Fruit fly (Drosophila melanogaster) whole organism, wandering third instar larva: ENCODE results near the gene CG34149.

Experiments
- Abd-B ChIP-seq: fragments of >200 bp; optimal IDR thresholded peaks from 2 replicates; lab custom pipeline; 2017; ENCODE audit warnings: missing biosample characterization, missing genetic modification characterization
- CG32264 ChIP-seq: fragments of 200-800 bp; sonication (Bioruptor generic); optimal IDR thresholded peaks from 2 replicates; lab custom pipeline; 2016; ENCODE audit warnings: missing biosample characterization, missing genetic modification characterization
- CG9705 ChIP-seq: fragments of 200-800 bp; sonication (Bioruptor generic); optimal IDR thresholded peaks from 2 replicates; lab custom pipeline; 2018; ENCODE audit warnings: missing biosample characterization, mild to moderate bottlenecking, missing genetic modification characterization
- CrebA ChIP-seq: fragments of 200-800 bp; sonication (Bioruptor generic); optimal IDR thresholded peaks from 2 replicates; lab custom pipeline; 2016; ENCODE audit warnings: missing biosample characterization, mild to moderate bottlenecking, missing genetic modification characterization, borderline replicate concordance
- Dfd ChIP-seq: fragments of >200 bp; optimal IDR thresholded peaks from 2 replicates; lab custom pipeline; 2017; ENCODE audit warnings: missing biosample characterization, missing genetic modification characterization
- Dif ChIP-seq: fragments of 200-275, 200-300 bp; sonication (Bioruptor generic); optimal IDR thresholded peaks from 2 replicates; lab custom pipeline; 2018; ENCODE audit warnings: missing biosample characterization, missing genetic modification characterization; ENCODE audit not compliant: partially characterized antibody
- GATAd ChIP-seq: sonication (Bioruptor generic); optimal IDR thresholded peaks from 2 replicates; lab custom pipeline; 2016; ENCODE audit warnings: missing biosample characterization, missing genetic modification characterization
- HLH106 ChIP-seq: fragments of 200-800 bp; optimal IDR thresholded peaks from 3 replicates; lab custom pipeline; 2019; ENCODE audit warnings: missing biosample characterization, mild to moderate bottlenecking, missing genetic modification characterization, moderate library complexity
- Hr83 ChIP-seq: fragments of 200-300 bp; sonication (Bioruptor generic); optimal IDR thresholded peaks from 2 replicates; lab custom pipeline; 2016; ENCODE audit warnings: missing biosample characterization, mild to moderate bottlenecking, missing genetic modification characterization, moderate library complexity; ENCODE audit not compliant: poor library complexity, severe bottlenecking
- Jra ChIP-seq: sonication (Bioruptor generic); optimal IDR thresholded peaks from 2 replicates; lab custom pipeline; 2016; ENCODE audit warnings: missing biosample characterization, missing genetic modification characterization
- Myc ChIP-seq: fragments of >200 bp; optimal IDR thresholded peaks from 2 replicates; lab custom pipeline; 2017
- N ChIP-seq: fragments of >200 bp; optimal IDR thresholded peaks from 2 replicates; lab custom pipeline; 2018; ENCODE audit warnings: missing biosample characterization, missing external identifiers, missing genetic modification characterization
- OdsH ChIP-seq: fragments of 200-800 bp; sonication (Bioruptor generic); optimal IDR thresholded peaks from 2 replicates; lab custom pipeline; 2016; ENCODE audit warnings: missing biosample characterization, mild to moderate bottlenecking, missing genetic modification characterization
- Rel ChIP-seq, 2 experiments: fragments of 200-800 bp; sonication (Bioruptor generic) in 1 of 2; optimal IDR thresholded peaks; 2 replicates in 1 of 2; 3 replicates in 1 of 2; lab custom pipeline; 2016 to 2019; ENCODE audit warnings: mild to moderate bottlenecking in 2 of 2, missing biosample characterization in 2 of 2, missing genetic modification characterization in 2 of 2, moderate library complexity in 1 of 2
- Sp1 ChIP-seq: fragments of 200-800 bp; sonication (Bioruptor generic); optimal IDR thresholded peaks from 3 replicates; lab custom pipeline; 2019; ENCODE audit warnings: missing biosample characterization, mild to moderate bottlenecking, missing genetic modification characterization, moderate library complexity
- Vsx2 ChIP-seq: fragments of 200-300, 225-300 bp; sonication (Bioruptor generic); optimal IDR thresholded peaks from 2 replicates; lab custom pipeline; 2018; ENCODE audit warnings: missing biosample characterization, missing genetic modification characterization; ENCODE audit not compliant: partially characterized antibody
- br ChIP-seq: fragments of 200-800 bp; sonication (Bioruptor generic); optimal IDR thresholded peaks from 2 replicates; lab custom pipeline; 2016; ENCODE audit warnings: missing biosample characterization, missing genetic modification characterization
- dl ChIP-seq, 2 experiments: fragments of 175-275, 200-275 bp in 1 of 2; fragments of 200-275 bp in 1 of 2; sonication (Bioruptor generic); optimal IDR thresholded peaks; lab custom pipeline; 2018; ENCODE audit warnings: mild to moderate bottlenecking in 2 of 2, missing biosample characterization in 2 of 2, missing genetic modification characterization in 2 of 2, moderate library complexity in 2 of 2; ENCODE audit not compliant: partially characterized antibody in 2 of 2, insufficient read depth in 1 of 2
- dmrt93B ChIP-seq: fragments of 200-800 bp; sonication (Bioruptor generic); optimal IDR thresholded peaks from 2 replicates; lab custom pipeline; 2018; ENCODE audit warnings: missing biosample characterization, mild to moderate bottlenecking, missing genetic modification characterization
- dsf ChIP-seq: sonication (Bioruptor generic); optimal IDR thresholded peaks from 2 replicates; lab custom pipeline; 2016; ENCODE audit warnings: missing biosample characterization, missing genetic modification characterization, borderline replicate concordance
- ey ChIP-seq: fragments of 200-800 bp; sonication (Bioruptor generic); optimal IDR thresholded peaks from 2 replicates; lab custom pipeline; 2016; ENCODE audit warnings: missing biosample characterization, missing genetic modification characterization
- foxo ChIP-seq, 2 experiments: fragments of 200-800 bp; sonication (Bioruptor generic); optimal IDR thresholded peaks; 2 replicates in 1 of 2; 3 replicates in 1 of 2; lab custom pipeline; 2016 to 2017; ENCODE audit warnings: missing biosample characterization in 2 of 2, missing genetic modification characterization in 2 of 2
- jim ChIP-seq: fragments of 175-275, 200-325 bp; sonication (Bioruptor generic); optimal IDR thresholded peaks from 2 replicates; lab custom pipeline; 2016; ENCODE audit warnings: missing biosample characterization, mild to moderate bottlenecking, missing genetic modification characterization
- lola ChIP-seq: fragments of >200 bp; optimal IDR thresholded peaks from 2 replicates; lab custom pipeline; 2017; ENCODE audit warnings: missing biosample characterization, missing genetic modification characterization
- rgr ChIP-seq: fragments of 200-800 bp; sonication (Bioruptor generic); optimal IDR thresholded peaks from 3 replicates; lab custom pipeline; 2016; ENCODE audit warnings: missing biosample characterization, mild to moderate bottlenecking, missing genetic modification characterization
- sage ChIP-seq: fragments of 200-800 bp; sonication (Bioruptor generic); optimal IDR thresholded peaks from 2 replicates; lab custom pipeline; 2016; ENCODE audit warnings: missing biosample characterization, mild to moderate bottlenecking, missing genetic modification characterization
- sv ChIP-seq: fragments of 200-800 bp; sonication (Bioruptor generic); optimal IDR thresholded peaks from 3 replicates; lab custom pipeline; 2016; ENCODE audit warnings: missing biosample characterization, missing genetic modification characterization

Gene CG34149

dm6 chr3R:22339510-22339909, 40.4 kb upstream of the CG34149 start (continued):
- TF ChIP-seq Dfd (no peak), Jra (GFP tag; lab: Kevin White, UChicago) (no peak), dmrt93B (no peak), sage (GFP tag; lab: Kevin White, UChicago) (no peak), Dif (GFP tag; lab: Kevin White, UChicago) (no peak), CG32264 (GFP tag; lab: Kevin White, UChicago) (no peak), OdsH (GFP tag; lab: Kevin White, UChicago) (peak; percentile 46), foxo (GFP tag; optimal IDR thresholded peaks at IDR 0.05; lab: Kevin White, UChicago) (peak in 1 of 2 experiments; percentile 64)

DNA sequence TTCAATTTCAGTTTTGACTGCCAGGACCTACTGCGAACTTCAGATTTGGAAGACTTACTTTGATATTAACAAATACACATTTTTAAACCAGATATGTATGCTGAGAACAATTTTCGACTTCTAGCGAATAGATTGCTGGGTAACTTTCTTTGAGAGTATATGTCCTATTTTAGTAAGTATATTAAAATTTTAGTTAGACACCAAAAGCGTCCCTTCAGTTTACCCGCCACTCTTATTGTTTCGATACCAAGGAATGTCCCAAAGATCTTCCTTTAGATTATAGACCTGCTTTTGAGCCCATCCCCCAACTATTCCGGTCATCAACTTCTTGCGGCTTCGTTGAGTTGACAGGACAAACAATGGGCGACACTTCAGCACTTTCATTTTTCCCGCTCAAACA, 39.7 kb upstream of the CG34149 start, which contains the start of gene CG5388:
Gene CG5388 (minus strand): TSS at position 101 of the 400 bp plus-strand sequence.
- TF ChIP-seq ey (GFP tag; lab: Kevin White, UChicago), result no peak
- no peak for TF ChIP-seq sage (GFP tag; lab: Kevin White, UChicago)
- TF ChIP-seq Myc, result no peak
- TF ChIP-seq dmrt93B, result no peak
- no peak for TF ChIP-seq Abd-B (GFP tag; lab: Kevin White, UChicago)
- no peak for TF ChIP-seq sv (GFP tag; lab: Kevin White, UChicago)
- TF ChIP-seq Rel (GFP tag; optimal IDR thresholded peaks at IDR 0.05; lab: Kevin White, UChicago), result no peak
- TF ChIP-seq Rel (tag; optimal IDR thresholded peaks at IDR 0.05; lab: Kevin White, UChicago), result no peak
- TF ChIP-seq HLH106 (tag; lab: Kevin White, UChicago), result no peak
- no peak for TF ChIP-seq Jra (GFP tag; lab: Kevin White, UChicago)
- no peak for TF ChIP-seq rgr (GFP tag; lab: Kevin White, UChicago)
- TF ChIP-seq OdsH (GFP tag; lab: Kevin White, UChicago), result no peak
- no peak for TF ChIP-seq CG32264 (GFP tag; lab: Kevin White, UChicago)
- TF ChIP-seq foxo (GFP tag; optimal IDR thresholded peaks at IDR 0.05; lab: Kevin White, UChicago), result no peak
- no peak for TF ChIP-seq Hr83 (GFP tag; lab: Kevin White, UChicago)
- TF ChIP-seq GATAd (GFP tag; lab: Kevin White, UChicago), result no peak

- TF ChIP-seq jim (GFP tag; lab: Kevin White, UChicago) (no peak), Dfd (peak; percentile 74)
- TF ChIP-seq, all 38 proteins: peak for 1
Measured at dm6 chr3R:22341652-22342051, 38.3 kb upstream of the CG34149 start.

DNA sequence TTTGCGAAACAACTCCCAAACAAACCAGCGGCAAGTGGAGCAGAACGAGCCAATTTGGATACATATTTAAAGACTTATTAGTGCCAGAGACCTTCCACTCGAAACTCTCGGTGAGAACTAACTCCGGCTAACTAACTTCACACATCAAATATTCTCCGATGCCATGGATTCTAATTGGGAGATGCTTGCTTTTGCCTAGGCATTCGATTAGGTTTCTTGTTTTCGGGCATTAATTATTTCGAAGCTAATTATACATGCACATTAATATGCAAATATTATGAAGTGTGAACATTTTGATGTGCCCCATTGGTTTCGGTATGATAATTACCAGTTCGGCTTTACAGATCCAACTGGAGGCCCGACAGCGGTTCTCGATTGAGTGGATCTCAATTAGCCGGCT, 37.8 kb upstream of the CG34149 start, which contains the start of gene CG5386:
Gene CG5386 (minus strand): TSS at position 101 of the 400 bp plus-strand sequence.
- no peak for TF ChIP-seq N (GFP tag; lab: Kevin White, UChicago)
- TF ChIP-seq rgr (GFP tag; lab: Kevin White, UChicago), result no peak
- no peak for TF ChIP-seq foxo (GFP tag; optimal IDR thresholded peaks at IDR 0.05; lab: Kevin White, UChicago)
- no peak for TF ChIP-seq HLH106 (tag; lab: Kevin White, UChicago)
- TF ChIP-seq sv (GFP tag; lab: Kevin White, UChicago), result no peak
- no peak for TF ChIP-seq Vsx2 (GFP tag; lab: Kevin White, UChicago)
- no peak for TF ChIP-seq dsf (GFP tag; lab: Kevin White, UChicago)
- no peak for TF ChIP-seq OdsH (GFP tag; lab: Kevin White, UChicago)
- no peak for TF ChIP-seq ey (GFP tag; lab: Kevin White, UChicago)
- no peak for TF ChIP-seq dmrt93B
- no peak for TF ChIP-seq Jra (GFP tag; lab: Kevin White, UChicago)
- no peak for TF ChIP-seq lola (GFP tag; lab: Kevin White, UChicago)
- no peak for TF ChIP-seq Myc
- no peak for TF ChIP-seq br (GFP tag; lab: Kevin White, UChicago)
- no peak for TF ChIP-seq dl (GFP tag; optimal IDR thresholded peaks at IDR 0.05; lab: Kevin White, UChicago; ENCODE audit: insufficient read depth in 1 of 2, partially characterized antibody in 2 of 2)
- TF ChIP-seq Sp1 (GFP tag; lab: Kevin White, UChicago), result no peak
- TF ChIP-seq CrebA (GFP tag; lab: Kevin White, UChicago), result no peak
- no peak for TF ChIP-seq CG9705 (GFP tag; lab: Kevin White, UChicago)
- TF ChIP-seq Hr83 (GFP tag; lab: Kevin White, UChicago), result no peak
- no peak for TF ChIP-seq Rel (GFP tag; optimal IDR thresholded peaks at IDR 0.05; lab: Kevin White, UChicago)
- TF ChIP-seq Rel (tag; optimal IDR thresholded peaks at IDR 0.05; lab: Kevin White, UChicago), result no peak
- TF ChIP-seq, all 38 proteins: peak for 0

dm6 chr3R:22342708-22343107, 37.2 kb upstream of the CG34149 start:
- TF ChIP-seq lola (GFP tag; lab: Kevin White, UChicago), result no peak
- no peak for TF ChIP-seq Hr83 (GFP tag; lab: Kevin White, UChicago)
- TF ChIP-seq Sp1 (GFP tag; lab: Kevin White, UChicago), result no peak
- TF ChIP-seq dl (GFP tag; optimal IDR thresholded peaks at IDR 0.05; lab: Kevin White, UChicago; ENCODE audit: insufficient read depth in 1 of 2, partially characterized antibody in 2 of 2), result no peak
- no peak for TF ChIP-seq Rel (GFP tag; optimal IDR thresholded peaks at IDR 0.05; lab: Kevin White, UChicago)
- TF ChIP-seq Rel (tag; optimal IDR thresholded peaks at IDR 0.05; lab: Kevin White, UChicago), result no peak
- no peak for TF ChIP-seq CG9705 (GFP tag; lab: Kevin White, UChicago)
- TF ChIP-seq br (GFP tag; lab: Kevin White, UChicago), result no peak
- no peak for TF ChIP-seq rgr (GFP tag; lab: Kevin White, UChicago)
- no peak for TF ChIP-seq GATAd (GFP tag; lab: Kevin White, UChicago)
- TF ChIP-seq HLH106 (tag; lab: Kevin White, UChicago), result no peak
- TF ChIP-seq CG32264 (GFP tag; lab: Kevin White, UChicago), result no peak
- TF ChIP-seq Vsx2 (GFP tag; lab: Kevin White, UChicago), result no peak
- TF ChIP-seq foxo (GFP tag; optimal IDR thresholded peaks at IDR 0.05; lab: Kevin White, UChicago), result no peak
- no peak for TF ChIP-seq jim (GFP tag; lab: Kevin White, UChicago)
